Worm (Caenorhabditis elegans) whole organism, late embryonic: ENCODE results near the gene gst-31.

ENCODE experiments used
- K09A11.1 ChIP-seq: sonication (generic microtip); optimal IDR thresholded peaks from 2 replicates; lab custom pipeline; 2017; ENCODE audit warnings: antibody characterized with exemption, mild to moderate bottlenecking, missing genetic modification characterization, missing compliant biosample characterization; ENCODE audit not compliant: insufficient read depth
- ahr-1 ChIP-seq: sonication (generic microtip); optimal IDR thresholded peaks from 2 replicates; lab custom pipeline; 2016; ENCODE audit warnings: missing genetic modification characterization, missing compliant biosample characterization
- ceh-2 ChIP-seq: sonication (generic microtip); optimal IDR thresholded peaks from 2 replicates; lab custom pipeline; 2016; ENCODE audit warnings: missing genotype, missing genetic modification characterization, missing compliant biosample characterization
- ceh-22 ChIP-seq: sonication (generic microtip); optimal IDR thresholded peaks from 2 replicates; lab custom pipeline; 2017; ENCODE audit warnings: missing biosample characterization, missing genetic modification characterization
- dmd-4 ChIP-seq: sonication (generic microtip); optimal IDR thresholded peaks from 2 replicates; lab custom pipeline; 2016; ENCODE audit warnings: borderline replicate concordance, missing genetic modification characterization, missing compliant biosample characterization
- lim-6 ChIP-seq: sonication (generic microtip); optimal IDR thresholded peaks from 2 replicates; lab custom pipeline; 2016; ENCODE audit warnings: missing genetic modification characterization, missing compliant biosample characterization
- madf-2 ChIP-seq: sonication (generic microtip); optimal IDR thresholded peaks from 2 replicates; lab custom pipeline; 2017; ENCODE audit warnings: missing genetic modification characterization, missing compliant biosample characterization
- pqm-1 ChIP-seq: sonication (generic microtip); optimal IDR thresholded peaks from 2 replicates; lab custom pipeline; 2016; ENCODE audit warnings: missing genetic modification characterization, missing compliant biosample characterization
- ref-2 ChIP-seq: sonication (generic microtip); optimal IDR thresholded peaks from 2 replicates; lab custom pipeline; 2016; ENCODE audit warnings: missing genetic modification characterization, missing compliant biosample characterization
- rnt-1 ChIP-seq: sonication (generic microtip); optimal IDR thresholded peaks from 2 replicates; lab custom pipeline; 2016; ENCODE audit warnings: missing genetic modification characterization, missing compliant biosample characterization
- tbx-2 ChIP-seq: sonication (generic microtip); optimal IDR thresholded peaks from 2 replicates; lab custom pipeline; 2016; ENCODE audit warnings: missing genetic modification characterization, missing compliant biosample characterization
- zip-5 ChIP-seq: sonication (generic microtip); optimal IDR thresholded peaks from 2 replicates; lab custom pipeline; 2016; ENCODE audit warnings: missing genetic modification characterization, missing compliant biosample characterization

ce11 chrII:15204069-15204850, 29.5 kb upstream of the gst-31 start:
- no peak for TF ChIP-seq K09A11.1
- TF ChIP-seq lim-6: no peak
- no peak for TF ChIP-seq ref-2 (tag; lab: Kevin White, UChicago)
- TF ChIP-seq tbx-2 (tag; lab: Kevin White, UChicago): no peak
- TF ChIP-seq ceh-2 (tag; lab: Kevin White, UChicago): no peak
- TF ChIP-seq madf-2 (tag; lab: Kevin White, UChicago): no peak
- TF ChIP-seq pqm-1: no peak
- no peak for TF ChIP-seq ceh-22 (tag; lab: Kevin White, UChicago)
- TF ChIP-seq dmd-4 (tag; lab: Kevin White, UChicago): no peak
- TF ChIP-seq ahr-1 (tag; lab: Kevin White, UChicago): no peak
- no peak for TF ChIP-seq zip-5 (tag; lab: Kevin White, UChicago)
- TF ChIP-seq rnt-1: no peak
